Worm (Caenorhabditis elegans) whole organism, L2 larva: ENCODE measurements around the gene snb-6.

Source experiments
- elt-1 ChIP-seq: fragments of 150-350 bp; optimal IDR thresholded peaks from 2 replicates; lab custom pipeline; 2014; ENCODE audit warnings: missing biosample characterization, missing genetic modification characterization
- nhr-12 ChIP-seq: fragments of 150-350 bp; optimal IDR thresholded peaks from 2 replicates; lab custom pipeline; 2014; ENCODE audit warnings: missing biosample characterization, missing genetic modification characterization

ce11 chrII:8820126-8820972 lies 39.1 kb downstream of the snb-6 start:
- TF ChIP-seq elt-1 (tag; lab: Kevin White, UChicago) (no peak), nhr-12 (no peak)
